Fruit fly (Drosophila melanogaster) whole organism, embryonic: Measurements from ENCODE around the gene Dpy-30L1.
A peak's percentile ranks its signal among the peaks of the same experiment; 100 is the strongest.

ENCODE experiments used
- C15 ChIP-seq: fragments of 200-800 bp; sonication (Bioruptor generic); IDR thresholded peaks from 3 replicates; pipeline ENCODE4 v1.3.6; 2022; ENCODE audit warnings: missing biosample characterization, missing genetic modification characterization
- CG10267 ChIP-seq: fragments of 200-800 bp; sonication (Bioruptor generic); optimal IDR thresholded peaks from 2 replicates; lab custom pipeline; 2018; ENCODE audit warnings: missing biosample characterization, mild to moderate bottlenecking, missing genetic modification characterization, moderate library complexity
- CG10654 ChIP-seq: fragments of 200-800 bp; sonication (Bioruptor generic); optimal IDR thresholded peaks from 2 replicates; lab custom pipeline; 2016; ENCODE audit warnings: missing biosample characterization, missing genetic modification characterization
- CG13424 ChIP-seq: fragments of 200-800 bp; sonication (Bioruptor generic); optimal IDR thresholded peaks from 2 replicates; lab custom pipeline; 2019; ENCODE audit warnings: missing biosample characterization, mild to moderate bottlenecking, missing genetic modification characterization, moderate library complexity
- CG14710 ChIP-seq: fragments of 200-800 bp; sonication (Bioruptor generic); optimal IDR thresholded peaks from 3 replicates; lab custom pipeline; 2019; ENCODE audit warnings: missing biosample characterization, mild to moderate bottlenecking, missing genetic modification characterization, moderate library complexity
- CG15479 ChIP-seq: fragments of 200-800 bp; sonication (Bioruptor generic); optimal IDR thresholded peaks from 3 replicates; lab custom pipeline; 2019; ENCODE audit warnings: missing biosample characterization, mild to moderate bottlenecking, missing genetic modification characterization, moderate library complexity
- CG17359 ChIP-seq: fragments of 200-800 bp; sonication (Bioruptor generic); optimal IDR thresholded peaks from 3 replicates; lab custom pipeline; 2018; ENCODE audit warnings: missing biosample characterization, mild to moderate bottlenecking, missing genetic modification characterization, moderate library complexity
- CG18619 ChIP-seq: fragments of 200-800 bp; sonication (Bioruptor generic); optimal IDR thresholded peaks from 3 replicates; lab custom pipeline; 2017; ENCODE audit warnings: missing biosample characterization, mild to moderate bottlenecking, missing genetic modification characterization
- CG2116 ChIP-seq: fragments of 200-800 bp; sonication (Bioruptor generic); optimal IDR thresholded peaks from 3 replicates; lab custom pipeline; 2018; ENCODE audit warnings: missing biosample characterization, mild to moderate bottlenecking, missing genetic modification characterization
- CG2120 ChIP-seq: fragments of 200-800 bp; sonication (Bioruptor generic); optimal IDR thresholded peaks from 3 replicates; lab custom pipeline; 2016; ENCODE audit warnings: missing biosample characterization, missing genetic modification characterization
- CG2875 ChIP-seq: fragments of 200-800 bp; sonication (Bioruptor generic); optimal IDR thresholded peaks from 2 replicates; lab custom pipeline; 2017; ENCODE audit warnings: missing biosample characterization, mild to moderate bottlenecking, missing genetic modification characterization, missing genetic modification reagents
- CG2889 ChIP-seq: fragments of 200-800 bp; sonication (Bioruptor generic); IDR thresholded peaks from 3 replicates; pipeline ENCODE4 v1.3.6; 2022; ENCODE audit warnings: missing biosample characterization, missing genetic modification characterization
- CG32767 ChIP-seq: fragments of 200-800 bp; sonication (Bioruptor generic); IDR thresholded peaks from 2 replicates; pipeline ENCODE4 v1.3.6; 2022; ENCODE audit warnings: missing biosample characterization, missing genetic modification characterization
- CG42726 ChIP-seq: fragments of 200-800 bp; sonication (Bioruptor generic); IDR thresholded peaks from 2 replicates; pipeline ENCODE4 v1.3.6; 2022; ENCODE audit warnings: missing biosample characterization, missing genetic modification characterization; ENCODE audit not compliant: partially characterized antibody
- CG4854 ChIP-seq: fragments of 200-800 bp; sonication (Bioruptor generic); optimal IDR thresholded peaks from 2 replicates; lab custom pipeline; 2016; ENCODE audit warnings: missing biosample characterization, missing genetic modification characterization, inconsistent platforms
- CG6175 ChIP-seq: fragments of 200-800 bp; sonication (Bioruptor generic); IDR thresholded peaks from 3 replicates; pipeline ENCODE4 v1.3.6; 2022; ENCODE audit warnings: missing biosample characterization, missing genetic modification characterization
- CG6683 ChIP-seq: fragments of 200-800 bp; sonication (Bioruptor generic); optimal IDR thresholded peaks from 2 replicates; lab custom pipeline; 2017; ENCODE audit warnings: missing biosample characterization, mild to moderate bottlenecking, missing genetic modification characterization, missing genetic modification reagents
- CG7271 ChIP-seq: fragments of 200-800 bp; sonication (Bioruptor generic); optimal IDR thresholded peaks from 2 replicates; lab custom pipeline; 2018; ENCODE audit warnings: missing biosample characterization, mild to moderate bottlenecking, missing genetic modification characterization, moderate library complexity
- CG9817 ChIP-seq: fragments of 200-800 bp; sonication (Bioruptor generic); optimal IDR thresholded peaks from 2 replicates; lab custom pipeline; 2018; ENCODE audit warnings: missing biosample characterization, mild to moderate bottlenecking, missing genetic modification characterization, moderate library complexity
- D19B ChIP-seq: fragments of 200-800 bp; sonication (Bioruptor generic); optimal IDR thresholded peaks from 2 replicates; lab custom pipeline; 2017; ENCODE audit warnings: missing biosample characterization, mild to moderate bottlenecking, missing genetic modification characterization
- Fer3 ChIP-seq: fragments of 200-800 bp; sonication (Bioruptor generic); optimal IDR thresholded peaks from 2 replicates; lab custom pipeline; 2018; ENCODE audit warnings: missing biosample characterization, mild to moderate bottlenecking, missing genetic modification characterization, moderate library complexity
- Gug ChIP-seq: fragments of 200-800 bp; sonication (Bioruptor generic); IDR thresholded peaks from 4 replicates; pipeline ENCODE4 v1.3.6; 2022; ENCODE audit warnings: missing biosample characterization, missing genetic modification characterization
- HLH4C ChIP-seq: fragments of 200-800 bp; sonication (Bioruptor generic); IDR thresholded peaks from 3 replicates; pipeline ENCODE4 v1.3.6; 2022; ENCODE audit warnings: missing biosample characterization, missing genetic modification characterization; ENCODE audit not compliant: partially characterized antibody
- Hmr ChIP-seq: fragments of 200-800 bp; sonication (Bioruptor generic); optimal IDR thresholded peaks from 3 replicates; lab custom pipeline; 2017; ENCODE audit warnings: mild to moderate bottlenecking, missing biosample characterization, missing genetic modification reagents, missing genetic modification characterization
- Hmx ChIP-seq: fragments of 200-800 bp; sonication (Bioruptor generic); optimal IDR thresholded peaks from 2 replicates; lab custom pipeline; 2016; ENCODE audit warnings: missing biosample characterization, missing genetic modification characterization
- Max ChIP-seq: fragments of 200-800 bp; sonication (Bioruptor generic); optimal IDR thresholded peaks from 2 replicates; lab custom pipeline; 2016; ENCODE audit warnings: missing biosample characterization, mild to moderate bottlenecking, missing genetic modification characterization
- Mrtf ChIP-seq: fragments of 200-800 bp; sonication (Bioruptor generic); IDR thresholded peaks from 3 replicates; pipeline ENCODE4 v1.3.6; 2022; ENCODE audit warnings: missing biosample characterization, missing genetic modification characterization
- NFAT ChIP-seq: fragments of 200-800 bp; sonication (Bioruptor generic); IDR thresholded peaks from 2 replicates; pipeline ENCODE4 v1.3.6; 2022; ENCODE audit warnings: missing biosample characterization, missing genetic modification characterization
- Optix ChIP-seq: fragments of 200-800 bp; sonication (Bioruptor generic); IDR thresholded peaks from 3 replicates; pipeline ENCODE4 v1.3.6; 2022; ENCODE audit warnings: missing biosample characterization, missing genetic modification characterization
- Sox102F ChIP-seq: fragments of 200-800 bp; sonication (Bioruptor generic); optimal IDR thresholded peaks from 2 replicates; lab custom pipeline; 2018; ENCODE audit warnings: missing biosample characterization, mild to moderate bottlenecking, missing genetic modification characterization, moderate library complexity
- Xbp1 ChIP-seq: fragments of 200-800 bp; sonication (Bioruptor generic); optimal IDR thresholded peaks from 3 replicates; lab custom pipeline; 2016; ENCODE audit warnings: missing biosample characterization, mild to moderate bottlenecking, missing genetic modification characterization
- croc ChIP-seq: fragments of 200-800 bp; sonication (Bioruptor generic); conservative IDR thresholded peaks from 3 replicates; pipeline ENCODE4 v1.3.6; 2022; ENCODE audit warnings: missing biosample characterization, missing genetic modification characterization
- crp ChIP-seq, 2 experiments: fragments of 200-800 bp; sonication (Bioruptor generic); optimal IDR thresholded peaks; 2 replicates in 1 of 2; 3 replicates in 1 of 2; lab custom pipeline; 2017; ENCODE audit warnings: missing biosample characterization in 2 of 2, missing genetic modification characterization in 2 of 2, mild to moderate bottlenecking in 1 of 2, moderate library complexity in 1 of 2
- dm ChIP-seq: fragments of 200-800 bp; sonication (Bioruptor generic); optimal IDR thresholded peaks from 3 replicates; lab custom pipeline; 2016; ENCODE audit warnings: missing biosample characterization, missing genetic modification characterization
- en ChIP-seq: fragments of 200-800 bp; sonication (Bioruptor generic); optimal IDR thresholded peaks from 2 replicates; lab custom pipeline; 2016; ENCODE audit warnings: missing biosample characterization, missing genetic modification characterization
- exex ChIP-seq: fragments of 200-800 bp; sonication (Bioruptor generic); optimal IDR thresholded peaks from 4 replicates; lab custom pipeline; 2018; ENCODE audit warnings: missing biosample characterization, mild to moderate bottlenecking, missing genetic modification characterization, moderate library complexity
- grau ChIP-seq: fragments of 200-800 bp; optimal IDR thresholded peaks from 3 replicates; lab custom pipeline; 2019; ENCODE audit warnings: missing biosample characterization, mild to moderate bottlenecking, missing genetic modification characterization, moderate library complexity
- gsb ChIP-seq: fragments of 200-800 bp; sonication (Bioruptor generic); IDR thresholded peaks from 2 replicates; pipeline ENCODE4 v1.3.6; 2022; ENCODE audit warnings: missing biosample characterization, missing genetic modification characterization
- jigr1 ChIP-seq: fragments of 200-800 bp; sonication (Bioruptor generic); IDR thresholded peaks from 3 replicates; pipeline ENCODE4 v1.3.6; 2022; ENCODE audit warnings: missing biosample characterization, missing genetic modification characterization
- lab ChIP-seq: fragments of 200-800 bp; sonication (Bioruptor generic); optimal IDR thresholded peaks from 3 replicates; lab custom pipeline; 2017; ENCODE audit warnings: missing biosample characterization, missing genetic modification characterization, mild to moderate bottlenecking, moderate library complexity, missing genetic modification reagents
- pros ChIP-seq: fragments of 200-800 bp; sonication (Bioruptor generic); optimal IDR thresholded peaks from 3 replicates; lab custom pipeline; 2019; ENCODE audit warnings: missing biosample characterization, mild to moderate bottlenecking, missing genetic modification characterization, moderate library complexity
- ranshi ChIP-seq: fragments of 200-800 bp; sonication (Bioruptor generic); IDR thresholded peaks from 2 replicates; pipeline ENCODE4 v1.3.6; 2022; ENCODE audit warnings: missing biosample characterization, missing genetic modification characterization
- row ChIP-seq: fragments of 200-800 bp; sonication (Bioruptor generic); IDR thresholded peaks from 3 replicates; pipeline ENCODE4 v1.3.6; 2022; ENCODE audit warnings: missing biosample characterization, missing genetic modification characterization
- sd ChIP-seq: fragments of 200-800 bp; sonication (Bioruptor generic); optimal IDR thresholded peaks from 3 replicates; lab custom pipeline; 2018; ENCODE audit warnings: missing biosample characterization, mild to moderate bottlenecking, missing genetic modification characterization, moderate library complexity
- sim ChIP-seq: fragments of 200-800 bp; sonication (Bioruptor generic); IDR thresholded peaks from 2 replicates; pipeline ENCODE4 v1.3.6; 2022; ENCODE audit warnings: missing biosample characterization, missing genetic modification characterization
- sqz ChIP-seq: fragments of 200-800 bp; sonication (Bioruptor generic); optimal IDR thresholded peaks from 3 replicates; lab custom pipeline; 2018; ENCODE audit warnings: missing biosample characterization, mild to moderate bottlenecking, missing genetic modification characterization
- tgo ChIP-seq: fragments of 200-800 bp; sonication (Bioruptor generic); IDR thresholded peaks from 3 replicates; pipeline ENCODE4 v1.3.6; 2022; ENCODE audit warnings: missing biosample characterization, missing genetic modification characterization
- toy ChIP-seq: fragments of 200-800 bp; sonication (Bioruptor generic); IDR thresholded peaks from 2 replicates; pipeline ENCODE4 v1.3.6; 2022; ENCODE audit warnings: missing biosample characterization, missing genetic modification characterization
- ttk ChIP-seq: fragments of 200-800 bp; sonication (Bioruptor generic); IDR thresholded peaks from 2 replicates; pipeline ENCODE4 v2.1.2; 2022; ENCODE audit warnings: missing biosample characterization, missing genetic modification characterization
- vfl ChIP-seq: fragments of 200-800 bp; sonication (Bioruptor generic); optimal IDR thresholded peaks from 2 replicates; lab custom pipeline; 2016; ENCODE audit warnings: missing biosample characterization, missing genetic modification characterization

Dpy-30L1 gene

dm6 chr2L:10703281-10703680 lies 29.2 kb upstream of the Dpy-30L1 start, which contains the start of gene CG6415 (continued):
- peak; percentile 70; the same call in 2 of the 3 replicates for TF ChIP-seq C15 (GFP tag; lab: Robert Waterston, UW)
- no peak for TF ChIP-seq pros (GFP tag; lab: Kevin White, UChicago)
- TF ChIP-seq NFAT (GFP tag; lab: Robert Waterston, UW): peak; percentile 39; the same call in 1 of the 2 replicates
- TF ChIP-seq CG6683: no peak
- TF ChIP-seq CG17359 (tag; lab: Kevin White, UChicago): peak; percentile 77
- TF ChIP-seq sd (tag; lab: Kevin White, UChicago): no peak
- TF ChIP-seq CG4854 (GFP tag; lab: Kevin White, UChicago): peak; percentile 20
- peak in 1 of 2 experiments; percentile 10 for TF ChIP-seq crp (GFP tag; optimal IDR thresholded peaks at IDR 0.05; lab: Kevin White, UChicago)
- peak; percentile 70 for TF ChIP-seq Sox102F (GFP tag; lab: Kevin White, UChicago)
- peak; percentile 12 for TF ChIP-seq CG2116 (GFP tag; lab: Kevin White, UChicago)
- peak; percentile 65 for TF ChIP-seq CG10267
- peak; percentile 57 for TF ChIP-seq CG10654 (GFP tag; lab: Kevin White, UChicago)
- peak; percentile 48; the same call in 2 of the 4 replicates for TF ChIP-seq Gug (GFP tag; lab: Robert Waterston, UW)
- TF ChIP-seq CG2120 (GFP tag; lab: Kevin White, UChicago): peak; percentile 86
- TF ChIP-seq lab (GFP tag; lab: Kevin White, UChicago): peak; percentile 85
- peak; percentile 33 for TF ChIP-seq sqz (GFP tag; lab: Kevin White, UChicago)
- peak; percentile 74 for TF ChIP-seq ttk
- no peak for TF ChIP-seq vfl (GFP tag; lab: Kevin White, UChicago)
- TF ChIP-seq exex (tag; lab: Kevin White, UChicago): no peak
- peak; percentile 43; the same call in 1 of the 2 replicates for TF ChIP-seq sim
- TF ChIP-seq CG6175: no peak
- peak; percentile 76 for TF ChIP-seq CG9817 (tag; lab: Kevin White, UChicago)
- TF ChIP-seq grau (tag; lab: Kevin White, UChicago): peak; percentile 81
- TF ChIP-seq HLH4C (GFP tag; lab: Robert Waterston, UW): no peak
- TF ChIP-seq Fer3 (tag; lab: Kevin White, UChicago): peak; percentile 75
- TF ChIP-seq CG15479 (GFP tag; lab: Kevin White, UChicago): peak; percentile 64
- peak; percentile 37 for TF ChIP-seq en (GFP tag; lab: Kevin White, UChicago)
- no peak for TF ChIP-seq CG42726
- TF ChIP-seq CG32767 (GFP tag; lab: Robert Waterston, UW): peak; percentile 21; the same call in 1 of the 2 replicates
- peak; percentile 50; the same call in 1 of the 3 replicates for TF ChIP-seq CG2889
- TF ChIP-seq croc (GFP tag; lab: Robert Waterston, UW): peak; percentile 64
- TF ChIP-seq Mrtf (GFP tag; lab: Robert Waterston, UW): peak; percentile 57; the same call in 2 of the 3 replicates
- peak; percentile 42; the same call in 1 of the 2 replicates for TF ChIP-seq gsb (GFP tag; lab: Robert Waterston, UW)
- peak; percentile 76 for TF ChIP-seq Xbp1 (GFP tag; lab: Kevin White, UChicago)
- TF ChIP-seq jigr1: no peak
- TF ChIP-seq Hmr: peak; percentile 72
- TF ChIP-seq dm (GFP tag; lab: Kevin White, UChicago): peak; percentile 39
- peak; percentile 70 for TF ChIP-seq CG14710 (tag; lab: Kevin White, UChicago)
- TF ChIP-seq ranshi (GFP tag; lab: Robert Waterston, UW): peak; percentile 64
- peak; percentile 42; the same call in 1 of the 3 replicates for TF ChIP-seq Optix
- peak; percentile 60 for TF ChIP-seq CG2875 (GFP tag; lab: Kevin White, UChicago)
- TF ChIP-seq CG7271 (tag; lab: Kevin White, UChicago): no peak
- peak; percentile 85 for TF ChIP-seq row (GFP tag; lab: Robert Waterston, UW)
- 0 out of 2 replicates have a peak, but pooled peaks have one; percentile 30 for TF ChIP-seq toy (GFP tag; lab: Robert Waterston, UW)
- TF ChIP-seq tgo: peak; percentile 71
- TF ChIP-seq Hmx (GFP tag; lab: Kevin White, UChicago): no peak
- peak; percentile 84 for TF ChIP-seq CG13424
- peak; percentile 41 for TF ChIP-seq D19B (GFP tag; lab: Kevin White, UChicago)
- TF ChIP-seq CG18619 (GFP tag; lab: Kevin White, UChicago): peak; percentile 50
- TF ChIP-seq Max (GFP tag; lab: Kevin White, UChicago): peak; percentile 3
